Worm (Caenorhabditis elegans) whole organism, mixed stage, embryonic: Measurements from ENCODE around the gene K01G12.3.

Experiments used
- M03D4.4 ChIP-seq: sonication (generic microtip); optimal IDR thresholded peaks from 2 replicates; lab custom pipeline; 2017; ENCODE audit warnings: mild to moderate bottlenecking, missing genetic modification characterization, missing compliant biosample characterization
- bed-3 ChIP-seq: fragments of 200-800 bp; sonication (Bioruptor generic); optimal IDR thresholded peaks from 3 replicates; lab custom pipeline; 2018; ENCODE audit warnings: mild to moderate bottlenecking, missing genetic modification characterization, moderate library complexity, missing compliant biosample characterization
- blmp-1 ChIP-seq: fragments of 150-350 bp; optimal IDR thresholded peaks from 2 replicates; lab custom pipeline; 2014; ENCODE audit warnings: missing biosample characterization, missing genetic modification characterization
- ceh-39 ChIP-seq: fragments of 150-350 bp; optimal IDR thresholded peaks from 2 replicates; lab custom pipeline; 2014; ENCODE audit warnings: missing biosample characterization, missing genetic modification characterization
- ceh-43 ChIP-seq: fragments of 200-800 bp; sonication (Bioruptor generic); optimal IDR thresholded peaks from 2 replicates; lab custom pipeline; 2018; ENCODE audit warnings: mild to moderate bottlenecking, missing genetic modification characterization, moderate library complexity, missing compliant biosample characterization
- ceh-83 ChIP-seq: fragments of 200-800 bp; sonication (Bioruptor generic); optimal IDR thresholded peaks from 2 replicates; lab custom pipeline; 2018; ENCODE audit warnings: mild to moderate bottlenecking, missing genetic modification characterization, missing compliant biosample characterization
- ces-1 ChIP-seq: fragments of 150-350 bp; optimal IDR thresholded peaks from 2 replicates; lab custom pipeline; 2014; ENCODE audit warnings: missing biosample characterization, missing genetic modification reagents, missing genetic modification characterization
- drap-1 ChIP-seq: fragments of 200-800 bp; sonication (Bioruptor generic); optimal IDR thresholded peaks from 3 replicates; lab custom pipeline; 2018; ENCODE audit warnings: mild to moderate bottlenecking, missing genetic modification characterization, missing compliant biosample characterization
- elt-1 ChIP-seq: sonication (generic microtip); optimal IDR thresholded peaks from 2 replicates; lab custom pipeline; 2017; ENCODE audit warnings: missing genetic modification characterization, mild to moderate bottlenecking, missing compliant biosample characterization, antibody characterized with exemption, moderate library complexity, borderline replicate concordance; ENCODE audit not compliant: insufficient read depth
- elt-3 ChIP-seq: fragments of 150-350 bp; optimal IDR thresholded peaks from 2 replicates; lab custom pipeline; 2014; ENCODE audit warnings: missing biosample characterization, missing genetic modification characterization
- flh-1 ChIP-seq: fragments of 200-800 bp; sonication (Bioruptor generic); optimal IDR thresholded peaks from 2 replicates; lab custom pipeline; 2018; ENCODE audit warnings: mild to moderate bottlenecking, missing genetic modification characterization, moderate library complexity, missing compliant biosample characterization
- ham-2 ChIP-seq: fragments of 200-800 bp; sonication (Bioruptor generic); optimal IDR thresholded peaks from 2 replicates; lab custom pipeline; 2018; ENCODE audit warnings: mild to moderate bottlenecking, missing genetic modification characterization, missing compliant biosample characterization
- hlh-1 ChIP-seq: fragments of 150-350 bp; optimal IDR thresholded peaks from 2 replicates; lab custom pipeline; 2014; ENCODE audit warnings: missing biosample characterization, missing genetic modification reagents, missing genetic modification characterization
- lin-13 ChIP-seq: fragments of 150-350 bp; optimal IDR thresholded peaks from 2 replicates; lab custom pipeline; 2014; ENCODE audit warnings: missing biosample characterization, missing genetic modification characterization
- lin-32 ChIP-seq: fragments of 200-800 bp; sonication (Bioruptor generic); optimal IDR thresholded peaks from 2 replicates; lab custom pipeline; 2018; ENCODE audit warnings: mild to moderate bottlenecking, missing genetic modification characterization, missing compliant biosample characterization
- lsy-2 ChIP-seq: fragments of 150-350 bp; optimal IDR thresholded peaks from 2 replicates; lab custom pipeline; 2014; ENCODE audit warnings: missing biosample characterization, missing genetic modification characterization
- mab-5 ChIP-seq: fragments of 150-350 bp; optimal IDR thresholded peaks from 2 replicates; lab custom pipeline; 2014; ENCODE audit warnings: missing biosample characterization, missing genetic modification characterization
- mep-1 ChIP-seq: fragments of 150-350 bp; optimal IDR thresholded peaks from 2 replicates; lab custom pipeline; 2017; ENCODE audit warnings: missing biosample characterization, missing genetic modification reagents, missing genetic modification characterization, inconsistent platforms
- nhr-2 ChIP-seq: fragments of 150-350 bp; optimal IDR thresholded peaks from 2 replicates; lab custom pipeline; 2014; ENCODE audit warnings: missing biosample characterization, missing genetic modification characterization
- nhr-237 ChIP-seq: fragments of 150-350 bp; optimal IDR thresholded peaks from 2 replicates; lab custom pipeline; 2014; ENCODE audit warnings: missing biosample characterization, missing genetic modification characterization
- nhr-28 ChIP-seq: fragments of 150-350 bp; optimal IDR thresholded peaks from 2 replicates; lab custom pipeline; 2014; ENCODE audit warnings: missing biosample characterization, missing genetic modification characterization
- nhr-76 ChIP-seq: sonication (generic microtip); optimal IDR thresholded peaks from 2 replicates; lab custom pipeline; 2017; ENCODE audit warnings: missing biosample characterization, missing genetic modification characterization
- pha-4 ChIP-seq: fragments of 150-350 bp; optimal IDR thresholded peaks from 2 replicates; lab custom pipeline; 2018; ENCODE audit warnings: missing biosample characterization, missing genetic modification reagents, missing genetic modification characterization
- sem-2 ChIP-seq: fragments of 200-800 bp; sonication (Bioruptor generic); optimal IDR thresholded peaks from 2 replicates; lab custom pipeline; 2018; ENCODE audit warnings: mild to moderate bottlenecking, missing genetic modification characterization, missing compliant biosample characterization
- snpc-4 ChIP-seq: fragments of 150-350 bp; optimal IDR thresholded peaks from 2 replicates; lab custom pipeline; 2014; ENCODE audit warnings: missing biosample characterization, missing genetic modification characterization
- sptf-1 ChIP-seq: sonication (generic microtip); optimal IDR thresholded peaks from 2 replicates; lab custom pipeline; 2017; ENCODE audit warnings: mild to moderate bottlenecking, missing genetic modification characterization, moderate library complexity, missing compliant biosample characterization
- tbx-8 ChIP-seq: fragments of 200-800 bp; sonication (Bioruptor generic); optimal IDR thresholded peaks from 2 replicates; lab custom pipeline; 2018; ENCODE audit warnings: mild to moderate bottlenecking, missing genetic modification characterization, moderate library complexity, missing compliant biosample characterization
- unc-120 ChIP-seq: sonication (generic microtip); optimal IDR thresholded peaks from 2 replicates; lab custom pipeline; 2017; ENCODE audit warnings: missing genetic modification characterization, missing compliant biosample characterization; ENCODE audit not compliant: poor library complexity, severe bottlenecking
- unc-39 ChIP-seq: fragments of 150-350 bp; optimal IDR thresholded peaks from 2 replicates; lab custom pipeline; 2014; ENCODE audit warnings: missing biosample characterization, missing genetic modification characterization
- unc-62 ChIP-seq: fragments of 150-350 bp; optimal IDR thresholded peaks from 2 replicates; lab custom pipeline; 2014; ENCODE audit warnings: missing biosample characterization, missing genetic modification reagents, missing genetic modification characterization
- zip-8 ChIP-seq: fragments of 150-350 bp; optimal IDR thresholded peaks from 2 replicates; lab custom pipeline; 2014; ENCODE audit warnings: missing biosample characterization, missing genetic modification characterization
- ztf-11 ChIP-seq: fragments of 150-350 bp; optimal IDR thresholded peaks from 2 replicates; lab custom pipeline; 2014; ENCODE audit warnings: missing biosample characterization, missing genetic modification characterization

The K01G12.3 gene

DNA sequence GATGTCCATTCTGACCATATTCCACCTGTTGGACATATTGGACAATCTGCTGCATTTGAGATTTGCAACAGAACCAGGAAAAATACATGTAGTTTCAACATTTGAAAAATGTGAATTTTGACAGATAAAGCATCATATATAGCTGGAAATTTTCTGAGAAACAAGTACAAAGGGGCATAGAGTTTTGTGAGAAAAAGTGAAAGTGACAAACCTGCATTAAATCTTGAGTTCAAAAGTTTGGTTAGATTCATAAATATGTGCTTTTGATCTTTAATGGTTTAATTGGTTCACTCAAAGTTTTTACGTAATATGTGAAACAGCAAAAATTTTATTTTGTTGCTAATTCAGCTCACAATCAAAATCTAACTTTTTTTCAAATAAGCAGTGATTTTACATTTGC lies 34.8 kb downstream of the K01G12.3 start, which contains the start of gene F02H6.7:
TSS of gene F02H6.7 (minus strand) at position 101 of the 400 bp plus-strand sequence.
- TF ChIP-seq ztf-11 (tag; lab: Kevin White, UChicago) (no peak), nhr-237 (no peak), mab-5 (tag; lab: Kevin White, UChicago) (no peak), M03D4.4 (tag; lab: Kevin White, UChicago) (no peak), lin-32 (GFP tag; lab: Kevin White, UChicago) (no peak), mep-1 (no peak), nhr-28 (no peak), elt-1 (tag; lab: Kevin White, UChicago) (no peak), snpc-4 (tag; lab: Kevin White, UChicago) (no peak), ceh-39 (tag; lab: Kevin White, UChicago) (no peak), flh-1 (GFP tag; lab: Kevin White, UChicago) (no peak), sem-2 (no peak), blmp-1 (tag; lab: Kevin White, UChicago) (no peak), ceh-83 (GFP tag; lab: Kevin White, UChicago) (no peak), nhr-2 (tag; lab: Kevin White, UChicago) (no peak), ceh-43 (GFP tag; lab: Kevin White, UChicago) (no peak), hlh-1 (tag; lab: Kevin White, UChicago) (no peak), pha-4 (tag; lab: Kevin White, UChicago) (no peak), elt-3 (tag; lab: Kevin White, UChicago) (no peak), unc-39 (no peak)

DNA sequence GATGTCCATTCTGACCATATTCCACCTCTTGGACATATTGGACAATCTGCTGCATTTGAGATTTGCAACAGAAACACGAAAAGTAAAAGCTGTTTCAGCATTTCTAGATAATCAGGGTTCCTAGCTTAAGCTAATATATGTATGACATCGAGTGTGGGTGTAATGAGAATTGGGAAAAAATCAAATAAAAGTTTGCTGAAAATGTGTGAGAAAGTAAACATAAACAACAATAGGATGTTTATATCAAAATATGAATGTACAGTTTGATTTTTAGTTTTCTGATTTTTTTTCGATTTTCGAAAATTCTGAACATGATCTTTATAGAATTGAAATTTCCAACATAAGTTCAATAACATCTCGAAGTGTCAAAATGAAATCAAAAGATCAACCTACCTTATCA lies 37.5 kb downstream of the K01G12.3 start, which contains the start of gene F02H6.6:
TSS of gene F02H6.6 (minus strand) at position 101 of the 400 bp plus-strand sequence.
- TF ChIP-seq sem-2 (no peak), nhr-28 (no peak), lin-13 (tag; lab: Kevin White, UChicago) (no peak), nhr-2 (tag; lab: Kevin White, UChicago) (no peak), M03D4.4 (tag; lab: Kevin White, UChicago) (no peak), hlh-1 (tag; lab: Kevin White, UChicago) (no peak), unc-62 (GFP tag; lab: Kevin White, UChicago) (no peak), bed-3 (GFP tag; lab: Kevin White, UChicago) (no peak), drap-1 (GFP tag; lab: Kevin White, UChicago) (no peak), ztf-11 (tag; lab: Kevin White, UChicago) (no peak), ham-2 (GFP tag; lab: Kevin White, UChicago) (no peak), zip-8 (tag; lab: Kevin White, UChicago) (no peak), tbx-8 (no peak), ceh-83 (GFP tag; lab: Kevin White, UChicago) (no peak), lin-32 (GFP tag; lab: Kevin White, UChicago) (no peak), mab-5 (tag; lab: Kevin White, UChicago) (no peak)

DNA sequence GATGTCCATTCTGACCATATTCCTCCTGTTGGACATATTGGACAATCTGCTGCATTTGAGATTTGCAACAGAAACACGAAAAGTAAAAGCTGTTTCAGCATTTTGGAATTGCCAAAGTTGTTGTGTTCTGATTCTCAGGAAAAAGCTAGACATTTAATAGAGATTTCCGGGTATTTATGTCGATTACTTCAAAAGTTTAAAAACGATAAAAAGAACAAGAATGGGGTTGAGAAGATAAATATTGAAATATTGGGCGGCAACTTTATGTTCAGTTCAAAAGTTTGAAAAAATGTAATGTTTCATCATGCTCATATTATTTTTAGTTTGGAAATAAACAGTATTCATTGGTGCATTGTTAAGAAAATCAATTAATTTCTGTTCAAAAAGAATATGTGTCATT lies 45.7 kb downstream of the K01G12.3 start, which contains the start of gene Y64G10A.1:
TSS of gene Y64G10A.1 (minus strand) at position 101 of the 400 bp plus-strand sequence.
- TF ChIP-seq lsy-2 (tag; lab: Kevin White, UChicago) (no peak), ham-2 (GFP tag; lab: Kevin White, UChicago) (no peak), lin-13 (tag; lab: Kevin White, UChicago) (no peak), tbx-8 (no peak), pha-4 (tag; lab: Kevin White, UChicago) (no peak), unc-120 (tag; lab: Kevin White, UChicago) (no peak), nhr-237 (no peak), mep-1 (no peak), M03D4.4 (tag; lab: Kevin White, UChicago) (no peak)

DNA sequence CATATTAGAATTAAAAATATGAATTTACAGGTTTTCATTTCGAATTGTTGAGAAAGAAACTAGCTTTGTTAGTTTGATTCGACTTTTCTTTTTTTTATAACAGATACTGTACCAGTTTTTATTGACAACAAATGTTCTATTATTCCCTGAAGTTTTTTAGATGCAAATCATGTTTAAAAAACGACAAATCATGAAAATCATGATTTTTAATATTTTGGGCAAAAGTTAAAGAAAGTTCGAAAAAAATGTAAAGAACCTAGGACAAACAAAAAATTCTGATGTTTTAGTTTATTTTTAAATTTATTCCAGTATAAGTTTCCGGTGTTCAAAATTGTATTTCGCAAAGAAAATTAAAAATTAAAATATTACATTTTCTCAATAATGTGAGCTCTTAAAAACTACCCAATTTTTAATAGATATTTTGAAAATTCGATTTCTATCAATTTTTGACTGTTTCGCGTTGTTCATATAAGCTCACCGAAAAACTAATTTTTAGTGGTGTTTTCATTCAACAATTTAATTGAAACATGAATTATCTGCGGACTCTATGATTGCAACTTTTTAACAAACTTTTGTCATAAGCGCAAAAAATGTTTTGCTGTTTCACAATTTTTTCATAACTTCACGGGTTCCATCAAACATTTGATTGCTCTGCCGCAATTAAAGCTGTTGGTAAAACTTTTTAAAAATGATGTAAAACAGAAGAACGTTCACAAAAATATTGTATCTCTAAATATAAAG lies 48.3 kb downstream of the K01G12.3 start, which contains the start of gene Y64G10A.10:
TSS of gene Y64G10A.10 (minus strand) at position 51 of the 741 bp plus-strand sequence.
- TF ChIP-seq drap-1 (GFP tag; lab: Kevin White, UChicago): no peak
- TF ChIP-seq snpc-4 (tag; lab: Kevin White, UChicago): no peak
- no peak for TF ChIP-seq nhr-76
- no peak for TF ChIP-seq ces-1 (GFP tag; lab: Kevin White, UChicago)
- no peak for TF ChIP-seq mep-1
- no peak for TF ChIP-seq unc-39
- no peak for TF ChIP-seq sptf-1 (tag; lab: Kevin White, UChicago)
- TF ChIP-seq ceh-39 (tag; lab: Kevin White, UChicago): no peak
